Worm (Caenorhabditis elegans) whole organism, L2 larva: ENCODE results near the gene ZK686.3.

Experiments used
- C34F6.9 ChIP-seq: fragments of 150-350 bp; optimal IDR thresholded peaks from 2 replicates; lab custom pipeline; 2014; ENCODE audit warnings: missing biosample characterization, missing genetic modification characterization
- F13H6.1 ChIP-seq: sonication (generic microtip); optimal IDR thresholded peaks from 2 replicates; lab custom pipeline; 2016; ENCODE audit warnings: missing genetic modification characterization, missing compliant biosample characterization
- alr-1 ChIP-seq: fragments of 150-350 bp; optimal IDR thresholded peaks from 2 replicates; lab custom pipeline; 2014; ENCODE audit warnings: missing biosample characterization, missing genetic modification characterization
- ama-1 ChIP-seq: fragments of 150-350 bp; optimal IDR thresholded peaks from 2 replicates; lab custom pipeline; 2018; ENCODE audit warnings: inconsistent platforms
- ceh-16 ChIP-seq: fragments of 150-350 bp; optimal IDR thresholded peaks from 2 replicates; lab custom pipeline; 2014; ENCODE audit warnings: missing biosample characterization, missing genetic modification characterization
- crh-2 ChIP-seq: sonication (generic microtip); optimal IDR thresholded peaks from 2 replicates; lab custom pipeline; 2017; ENCODE audit warnings: missing biosample characterization, missing genetic modification characterization
- dmd-4 ChIP-seq: sonication (generic microtip); optimal IDR thresholded peaks from 2 replicates; lab custom pipeline; 2017; ENCODE audit warnings: missing biosample characterization, missing genetic modification characterization
- egl-27 ChIP-seq: sonication (generic microtip); optimal IDR thresholded peaks from 3 replicates; lab custom pipeline; 2017; ENCODE audit warnings: missing biosample characterization, missing genetic modification reagents, missing genetic modification characterization
- elt-1 ChIP-seq: fragments of 150-350 bp; optimal IDR thresholded peaks from 2 replicates; lab custom pipeline; 2014; ENCODE audit warnings: missing biosample characterization, missing genetic modification characterization
- fos-1 ChIP-seq: fragments of 150-350 bp; optimal IDR thresholded peaks from 2 replicates; lab custom pipeline; 2014; ENCODE audit warnings: missing biosample characterization, missing genetic modification characterization
- lsy-2 ChIP-seq, 2 experiments: fragments of 150-350 bp in 1 of 2; sonication (generic microtip) in 1 of 2; optimal IDR thresholded peaks; 2 replicates each; lab custom pipeline; 2014 to 2017; ENCODE audit warnings: missing biosample characterization in 2 of 2, missing genetic modification characterization in 2 of 2
- mab-5 ChIP-seq: fragments of 150-350 bp; optimal IDR thresholded peaks from 2 replicates; lab custom pipeline; 2014; ENCODE audit warnings: missing biosample characterization, missing genetic modification characterization
- mbf-1 ChIP-seq: sonication (generic microtip); optimal IDR thresholded peaks from 2 replicates; lab custom pipeline; 2017; ENCODE audit warnings: missing biosample characterization, missing genetic modification characterization
- mdl-1 ChIP-seq, 2 experiments: fragments of 150-350 bp in 1 of 2; sonication (generic microtip) in 1 of 2; optimal IDR thresholded peaks; 2 replicates each; lab custom pipeline; 2017; ENCODE audit warnings: missing biosample characterization in 2 of 2, missing genetic modification characterization in 2 of 2
- nhr-10 ChIP-seq: sonication (generic microtip); optimal IDR thresholded peaks from 2 replicates; lab custom pipeline; 2017; ENCODE audit warnings: missing biosample characterization, missing genetic modification characterization
- nhr-129 ChIP-seq: fragments of 150-350 bp; optimal IDR thresholded peaks from 2 replicates; lab custom pipeline; 2014; ENCODE audit warnings: missing biosample characterization, missing genetic modification characterization
- nhr-21 ChIP-seq: fragments of 150-350 bp; optimal IDR thresholded peaks from 2 replicates; lab custom pipeline; 2014; ENCODE audit warnings: missing biosample characterization, missing genetic modification characterization
- nhr-23 ChIP-seq: fragments of 150-350 bp; optimal IDR thresholded peaks from 2 replicates; lab custom pipeline; 2014; ENCODE audit warnings: missing biosample characterization, missing genetic modification reagents, missing genetic modification characterization
- nhr-25 ChIP-seq: fragments of 150-350 bp; sonication (generic microtip); optimal IDR thresholded peaks from 3 replicates; lab custom pipeline; 2014; ENCODE audit warnings: missing biosample characterization, missing genetic modification characterization
- nhr-77 ChIP-seq: fragments of 150-350 bp; optimal IDR thresholded peaks from 2 replicates; lab custom pipeline; 2014; ENCODE audit warnings: missing biosample characterization, missing genetic modification characterization
- sem-4 ChIP-seq: fragments of 150-350 bp; optimal IDR thresholded peaks from 2 replicates; lab custom pipeline; 2014; ENCODE audit warnings: missing biosample characterization, missing genetic modification reagents, missing genetic modification characterization
- skn-1 ChIP-seq: sonication (generic microtip); optimal IDR thresholded peaks from 2 replicates; lab custom pipeline; 2017; ENCODE audit warnings: missing biosample characterization, missing genetic modification characterization
- sma-3 ChIP-seq: sonication (generic microtip); optimal IDR thresholded peaks from 2 replicates; lab custom pipeline; 2016; ENCODE audit warnings: missing genetic modification reagents, missing genetic modification characterization, missing compliant biosample characterization
- sma-9 ChIP-seq, 2 experiments: fragments of 150-350 bp in 1 of 2; sonication (generic microtip) in 1 of 2; optimal IDR thresholded peaks; 2 replicates each; lab custom pipeline; 2014 to 2016; ENCODE audit warnings: missing genetic modification characterization in 2 of 2, mild to moderate bottlenecking in 1 of 2, missing biosample characterization in 1 of 2, missing compliant biosample characterization in 1 of 2, missing genetic modification reagents in 1 of 2, moderate library complexity in 1 of 2
- unc-39 ChIP-seq: fragments of 150-350 bp; optimal IDR thresholded peaks from 2 replicates; lab custom pipeline; 2014; ENCODE audit warnings: missing biosample characterization, missing genetic modification characterization
- unc-55 ChIP-seq: fragments of 150-350 bp; sonication (generic microtip); optimal IDR thresholded peaks from 3 replicates; lab custom pipeline; 2014; ENCODE audit warnings: missing biosample characterization, missing genetic modification reagents, missing genetic modification characterization
- zag-1 ChIP-seq: fragments of 150-350 bp; optimal IDR thresholded peaks from 2 replicates; lab custom pipeline; 2014; ENCODE audit warnings: missing biosample characterization, missing genetic modification characterization
- ztf-4 ChIP-seq: fragments of 150-350 bp; optimal IDR thresholded peaks from 2 replicates; lab custom pipeline; 2014; ENCODE audit warnings: missing biosample characterization, missing genetic modification characterization

The ZK686.3 gene

DNA sequence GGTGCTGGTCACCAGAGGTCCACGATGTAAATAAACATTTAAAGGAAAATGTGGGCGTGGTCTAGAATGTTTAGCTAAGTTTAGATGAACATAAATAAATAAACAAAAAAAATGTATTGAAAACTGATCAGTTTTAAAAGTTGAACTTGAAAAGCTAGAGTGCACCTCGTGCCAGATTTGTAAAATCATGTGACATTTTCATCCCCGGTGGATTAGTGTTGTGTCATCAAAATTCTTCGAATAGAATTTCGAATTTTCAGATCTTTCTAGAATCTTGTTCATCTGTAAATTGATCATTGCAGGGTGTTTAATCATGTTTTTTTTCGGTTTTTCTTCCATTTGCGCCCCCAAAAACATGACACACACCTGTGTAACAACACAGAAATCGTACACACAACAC lies 42.4 kb downstream of the ZK686.3 start:
- TF ChIP-seq unc-55 (GFP tag; lab: Kevin White, UChicago): peak; percentile 13
- TF ChIP-seq alr-1 (tag; lab: Kevin White, UChicago): no peak

DNA sequence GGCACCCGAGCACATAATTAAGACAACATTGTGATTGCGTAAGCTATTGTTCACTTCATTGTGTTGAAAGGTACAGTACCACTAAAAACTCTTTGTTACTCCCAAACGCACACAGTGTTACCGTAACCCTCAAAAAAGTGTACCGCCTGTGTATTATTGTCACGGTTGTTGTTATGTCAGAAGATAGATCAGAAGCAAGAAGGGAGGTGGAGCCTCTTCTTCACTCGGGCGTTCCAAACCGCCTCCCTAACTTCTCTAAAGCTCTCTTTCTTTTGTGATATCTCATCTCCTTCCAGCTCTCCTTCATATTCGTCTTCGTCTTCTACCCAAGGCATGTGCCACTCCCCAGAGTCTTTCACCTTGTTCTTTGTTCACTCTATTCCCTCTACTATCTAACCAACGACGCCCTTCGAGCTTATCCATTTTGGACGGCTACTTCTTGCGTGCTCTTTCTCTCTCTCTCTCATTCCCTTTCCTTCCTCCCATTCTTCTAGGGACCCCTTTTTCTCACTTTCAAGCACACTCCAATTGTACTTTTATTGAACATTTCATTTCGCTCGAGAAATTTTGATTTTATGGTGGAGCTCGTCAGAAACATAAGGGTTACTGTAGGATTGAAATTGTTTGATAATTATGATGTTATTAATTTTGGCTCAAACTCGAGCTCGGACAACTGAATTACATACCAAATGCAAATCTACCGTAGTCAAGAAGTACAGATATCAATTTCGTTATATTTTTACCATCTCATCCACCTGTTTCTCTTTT lies 43.2 kb downstream of the ZK686.3 start:
- TF ChIP-seq F13H6.1: peak; percentile 55
- no peak for TF ChIP-seq fos-1 (tag; lab: Kevin White, UChicago)
- TF ChIP-seq C34F6.9 (tag; lab: Kevin White, UChicago): peak; percentile 61
- peak; percentile 37 for TF ChIP-seq ztf-4 (tag; lab: Kevin White, UChicago)
- no peak for TF ChIP-seq unc-39 (tag; lab: Kevin White, UChicago)
- peak; percentile 53 for TF ChIP-seq unc-55 (GFP tag; lab: Kevin White, UChicago)
- TF ChIP-seq crh-2: peak; percentile 33
- TF ChIP-seq mdl-1 (tag; optimal IDR thresholded peaks at IDR 0.05; lab: Kevin White, UChicago): peak; percentile 17 to 19
- no peak for TF ChIP-seq skn-1 (tag; lab: Kevin White, UChicago)
- TF ChIP-seq lsy-2 (tag; optimal IDR thresholded peaks at IDR 0.05; lab: Kevin White, UChicago): peak in 1 of 2 experiments; percentile 43
- TF ChIP-seq nhr-129: peak; percentile 47
- peak; percentile 13 for TF ChIP-seq sma-9 (GFP tag; optimal IDR thresholded peaks at IDR 0.05; lab: Kevin White, UChicago)
- no peak for TF ChIP-seq sma-9 (tag; optimal IDR thresholded peaks at IDR 0.05; lab: Kevin White, UChicago)
- no peak for TF ChIP-seq mbf-1 (tag; lab: Kevin White, UChicago)
- TF ChIP-seq nhr-25: no peak

DNA sequence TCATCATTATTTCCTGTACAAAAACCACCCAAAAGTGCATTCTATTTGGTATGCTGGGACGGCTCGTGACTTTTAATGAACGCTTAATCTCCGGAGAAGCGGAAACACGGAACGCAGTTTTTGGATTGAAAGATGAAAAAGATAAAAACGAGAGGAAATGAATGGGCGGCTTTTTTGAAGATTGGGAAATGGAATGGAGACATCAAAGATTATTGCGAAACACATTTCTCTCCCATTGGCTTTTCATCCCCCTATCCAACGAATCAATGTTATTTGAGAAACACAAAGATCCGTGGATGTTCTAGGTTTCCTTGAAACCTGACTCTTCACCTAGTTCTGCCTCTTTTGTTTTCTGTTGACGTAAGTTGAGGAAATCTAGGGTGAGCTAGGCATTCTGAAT lies 44.4 kb downstream of the ZK686.3 start:
- TF ChIP-seq sem-4 (tag; lab: Kevin White, UChicago) (peak; percentile 66), ceh-16 (tag; lab: Kevin White, UChicago) (no peak), nhr-21 (tag; lab: Kevin White, UChicago) (peak; percentile 39), lsy-2 (tag; optimal IDR thresholded peaks at IDR 0.05; lab: Kevin White, UChicago) (peak in 1 of 2 experiments; percentile 28), nhr-77 (tag; lab: Kevin White, UChicago) (no peak), mab-5 (tag; lab: Kevin White, UChicago) (peak; percentile 39), zag-1 (tag; lab: Kevin White, UChicago) (peak; percentile 8), F13H6.1 (peak; percentile 27), ama-1 (no peak), unc-55 (GFP tag; lab: Kevin White, UChicago) (peak; percentile 78), elt-1 (tag; lab: Kevin White, UChicago) (no peak), egl-27 (tag; lab: Kevin White, UChicago) (peak; percentile 2), sma-3 (GFP tag; lab: Kevin White, UChicago) (no peak), sma-9 (GFP tag; optimal IDR thresholded peaks at IDR 0.05; lab: Kevin White, UChicago) (peak; percentile 69), sma-9 (tag; optimal IDR thresholded peaks at IDR 0.05; lab: Kevin White, UChicago) (no peak), dmd-4 (tag; lab: Kevin White, UChicago) (no peak), unc-39 (tag; lab: Kevin White, UChicago) (no peak), crh-2 (peak; percentile 24), fos-1 (tag; lab: Kevin White, UChicago) (peak; percentile 19), C34F6.9 (tag; lab: Kevin White, UChicago) (no peak), mdl-1 (tag; optimal IDR thresholded peaks at IDR 0.05; lab: Kevin White, UChicago) (peak in 1 of 2 experiments; percentile 9), nhr-129 (no peak), alr-1 (tag; lab: Kevin White, UChicago) (no peak)

DNA sequence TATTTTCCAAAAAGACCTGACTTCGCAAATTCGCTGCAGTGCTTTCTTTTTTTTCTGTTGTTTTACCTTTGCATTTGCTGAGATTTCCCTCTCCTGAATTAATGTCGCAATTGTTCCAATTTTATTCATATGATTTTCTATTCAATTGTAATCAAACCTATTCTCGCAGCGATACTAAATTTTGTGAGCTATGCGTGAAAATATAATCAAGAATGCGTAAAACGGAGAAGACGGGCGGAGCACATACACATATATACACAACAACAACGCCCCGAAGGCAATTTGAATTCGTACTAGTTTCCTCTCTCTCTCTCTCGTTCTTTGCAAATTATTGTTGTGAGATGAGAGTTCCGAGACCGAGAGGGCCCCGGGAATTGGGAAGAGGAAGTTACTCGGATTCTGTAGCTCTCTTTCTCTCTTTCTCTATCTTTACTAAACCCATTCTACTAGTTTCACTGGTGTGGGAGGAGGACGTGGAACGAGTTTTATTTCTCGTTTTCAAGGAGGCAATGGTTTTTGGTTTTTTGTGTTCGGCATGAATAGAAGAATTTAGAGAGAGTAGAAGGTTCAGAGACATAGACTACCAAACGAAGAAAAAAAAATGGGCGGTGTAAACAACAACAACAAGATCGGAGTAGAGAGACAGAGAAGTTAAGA lies 45.3 kb downstream of the ZK686.3 start:
- TF ChIP-seq nhr-77 (tag; lab: Kevin White, UChicago): no peak
- peak; percentile 52 for TF ChIP-seq crh-2
- peak; percentile 27 for TF ChIP-seq ama-1
- TF ChIP-seq nhr-10 (tag; lab: Kevin White, UChicago): no peak
- no peak for TF ChIP-seq nhr-23 (tag; lab: Kevin White, UChicago)
- TF ChIP-seq mab-5 (tag; lab: Kevin White, UChicago): peak; percentile 51
- TF ChIP-seq nhr-25: peak; percentile 57
- TF ChIP-seq mbf-1 (tag; lab: Kevin White, UChicago): no peak
- peak; percentile 51 for TF ChIP-seq sma-9 (GFP tag; optimal IDR thresholded peaks at IDR 0.05; lab: Kevin White, UChicago)
- no peak for TF ChIP-seq sma-9 (tag; optimal IDR thresholded peaks at IDR 0.05; lab: Kevin White, UChicago)
- peak; percentile 77 for TF ChIP-seq unc-55 (GFP tag; lab: Kevin White, UChicago)
- TF ChIP-seq zag-1 (tag; lab: Kevin White, UChicago): peak; percentile 18
- TF ChIP-seq C34F6.9 (tag; lab: Kevin White, UChicago): peak; percentile 24
- peak; percentile 52 for TF ChIP-seq F13H6.1
- TF ChIP-seq lsy-2 (tag; optimal IDR thresholded peaks at IDR 0.05; lab: Kevin White, UChicago): peak; percentile 3 to 55
- peak; percentile 35 for TF ChIP-seq sem-4 (tag; lab: Kevin White, UChicago)
- TF ChIP-seq unc-39 (tag; lab: Kevin White, UChicago): no peak
- peak in 1 of 2 experiments; percentile 25 for TF ChIP-seq mdl-1 (tag; optimal IDR thresholded peaks at IDR 0.05; lab: Kevin White, UChicago)
